Worm (Caenorhabditis elegans) whole organism, L4 larva: Measurements from ENCODE around the gene K01A12.4.
A peak's percentile ranks its signal among the peaks of the same experiment; 100 is the strongest.

Source experiments
- F37D6.2 ChIP-seq: sonication (generic microtip); optimal IDR thresholded peaks from 2 replicates; lab custom pipeline; 2016; ENCODE audit warnings: mild to moderate bottlenecking, missing genetic modification characterization, missing compliant biosample characterization
- F49E8.2 ChIP-seq: sonication (generic microtip); optimal IDR thresholded peaks from 2 replicates; lab custom pipeline; 2016; ENCODE audit warnings: missing compliant biosample characterization, mild to moderate bottlenecking, missing genetic modification characterization, borderline replicate concordance
- Y5F2A.4 ChIP-seq: fragments of 200-800 bp; sonication (Bioruptor generic); optimal IDR thresholded peaks from 2 replicates; lab custom pipeline; 2018; ENCODE audit warnings: mild to moderate bottlenecking, missing genetic modification characterization, missing compliant biosample characterization
- ZK337.2 ChIP-seq: fragments of 200-800 bp; sonication (Bioruptor generic); IDR thresholded peaks from 2 replicates; pipeline ENCODE4 v1.3.6; 2022; ENCODE audit warnings: missing genetic modification reagents, missing genetic modification characterization, missing compliant biosample characterization
- aha-1 ChIP-seq: fragments of 150-350 bp; peaks from one replicate; lab custom pipeline; 2014; ENCODE audit warnings: missing biosample characterization, missing genetic modification characterization
- aly-2 ChIP-seq: sonication (generic microtip); optimal IDR thresholded peaks from 2 replicates; lab custom pipeline; 2018; ENCODE audit warnings: missing biosample characterization, missing genetic modification characterization
- arid-1 ChIP-seq: fragments of 200-800 bp; sonication (Bioruptor generic); conservative IDR thresholded peaks from 2 replicates; pipeline ENCODE4 v1.3.6; 2022; ENCODE audit warnings: missing genetic modification reagents, missing genetic modification characterization, missing compliant biosample characterization
- attf-4 ChIP-seq: sonication (generic microtip); optimal IDR thresholded peaks from 3 replicates; lab custom pipeline; 2017; ENCODE audit warnings: missing biosample characterization, missing genetic modification characterization
- ceh-44 ChIP-seq: fragments of 200-800 bp; sonication (Bioruptor generic); IDR thresholded peaks from 2 replicates; pipeline ENCODE4 v1.3.6; 2022; ENCODE audit warnings: missing genetic modification reagents, missing genetic modification characterization, missing compliant biosample characterization
- daf-16 ChIP-seq, 3 experiments: sonication (generic microtip); optimal IDR thresholded peaks; 2 replicates each; lab custom pipeline; 2016 to 2017; ENCODE audit warnings: missing genetic modification characterization in 3 of 3, missing genetic modification reagents in 3 of 3, mild to moderate bottlenecking in 2 of 3, missing compliant biosample characterization in 2 of 3, missing biosample characterization in 1 of 3, moderate library complexity in 1 of 3
- daf-19 ChIP-seq: fragments of 200-800 bp; sonication (Bioruptor generic); conservative IDR thresholded peaks from 2 replicates; pipeline ENCODE4 v1.3.6; 2022; ENCODE audit warnings: missing genetic modification characterization, missing compliant biosample characterization
- dmd-6 ChIP-seq: fragments of 200-800 bp; sonication (Bioruptor generic); IDR thresholded peaks from 2 replicates; pipeline ENCODE4 v1.3.6; 2022; ENCODE audit warnings: missing genetic modification reagents, missing genetic modification characterization, missing compliant biosample characterization
- dpl-1 ChIP-seq: fragments of 150-350 bp; optimal IDR thresholded peaks from 2 replicates; lab custom pipeline; 2014; ENCODE audit warnings: missing biosample characterization, missing genetic modification reagents, missing genetic modification characterization
- dve-1 ChIP-seq: sonication (generic microtip); optimal IDR thresholded peaks from 2 replicates; lab custom pipeline; 2017; ENCODE audit warnings: antibody characterized with exemption, mild to moderate bottlenecking, missing genetic modification characterization, missing compliant biosample characterization; ENCODE audit not compliant: insufficient read depth
- egl-27 ChIP-seq: sonication (generic microtip); optimal IDR thresholded peaks from 3 replicates; lab custom pipeline; 2017; ENCODE audit warnings: missing biosample characterization, missing genetic modification reagents, missing genetic modification characterization
- fkh-10 ChIP-seq: fragments of 150-350 bp; optimal IDR thresholded peaks from 2 replicates; lab custom pipeline; 2014; ENCODE audit warnings: missing biosample characterization, missing genetic modification reagents, missing genetic modification characterization
- fos-1 ChIP-seq: fragments of 150-350 bp; optimal IDR thresholded peaks from 2 replicates; lab custom pipeline; 2014; ENCODE audit warnings: missing biosample characterization, missing genetic modification characterization
- gei-8 ChIP-seq: fragments of 200-800 bp; sonication (Bioruptor generic); optimal IDR thresholded peaks from 2 replicates; lab custom pipeline; 2018; ENCODE audit warnings: mild to moderate bottlenecking, missing genetic modification characterization, missing compliant biosample characterization
- hif-1 ChIP-seq, 2 experiments: sonication (generic microtip); optimal IDR thresholded peaks; 2 replicates each; lab custom pipeline; 2016 to 2017; ENCODE audit warnings: missing compliant biosample characterization in 2 of 2, missing genetic modification characterization in 2 of 2, missing genetic modification reagents in 2 of 2, missing genotype in 2 of 2, mild to moderate bottlenecking in 1 of 2
- hlh-11 ChIP-seq: fragments of 200-800 bp; sonication (Bioruptor generic); optimal IDR thresholded peaks from 2 replicates; lab custom pipeline; 2018; ENCODE audit warnings: mild to moderate bottlenecking, missing genetic modification characterization, missing compliant biosample characterization
- hlh-30 ChIP-seq: sonication (generic microtip); optimal IDR thresholded peaks from 2 replicates; lab custom pipeline; 2017; ENCODE audit warnings: antibody characterized with exemption, mild to moderate bottlenecking, missing genetic modification characterization, missing compliant biosample characterization; ENCODE audit not compliant: insufficient read depth
- hmg-1.1 ChIP-seq: fragments of 200-800 bp; sonication (Bioruptor generic); IDR thresholded peaks from 2 replicates; pipeline ENCODE4 v1.3.6; 2022; ENCODE audit warnings: missing genetic modification reagents, missing genetic modification characterization, missing compliant biosample characterization
- lim-7 ChIP-seq: fragments of 200-800 bp; sonication (Bioruptor generic); IDR thresholded peaks from 2 replicates; pipeline ENCODE4 v1.3.6; 2022; ENCODE audit warnings: missing genetic modification characterization, missing compliant biosample characterization
- lin-1 ChIP-seq: fragments of 200-800 bp; sonication (Bioruptor generic); IDR thresholded peaks from 2 replicates; pipeline ENCODE4 v1.3.6; 2022; ENCODE audit warnings: missing genetic modification reagents, missing genetic modification characterization, missing compliant biosample characterization
- lin-15B ChIP-seq: fragments of 150-350 bp; sonication (generic microtip); optimal IDR thresholded peaks from 3 replicates; lab custom pipeline; 2014; ENCODE audit warnings: missing biosample characterization, missing genetic modification characterization
- lin-39 ChIP-seq: fragments of 150-350 bp; optimal IDR thresholded peaks from 2 replicates; lab custom pipeline; 2014; ENCODE audit warnings: missing biosample characterization, missing genetic modification reagents, missing genetic modification characterization
- lsy-2 ChIP-seq, 2 experiments: fragments of 150-350 bp in 1 of 2; sonication (generic microtip) in 1 of 2; optimal IDR thresholded peaks; 2 replicates each; lab custom pipeline; 2014 to 2017; ENCODE audit warnings: missing biosample characterization in 2 of 2, missing genetic modification characterization in 2 of 2
- mdt-29 ChIP-seq: fragments of 200-800 bp; sonication (Bioruptor generic); IDR thresholded peaks from 2 replicates; pipeline ENCODE4 v1.3.6; 2022; ENCODE audit warnings: missing genetic modification reagents, missing genetic modification characterization, missing compliant biosample characterization
- mep-1 ChIP-seq: fragments of 150-350 bp; sonication (generic microtip); optimal IDR thresholded peaks from 3 replicates; lab custom pipeline; 2014; ENCODE audit warnings: missing biosample characterization, missing genetic modification characterization
- mes-2 ChIP-seq: sonication (generic microtip); optimal IDR thresholded peaks from 2 replicates; lab custom pipeline; 2016; ENCODE audit warnings: missing genotype, mild to moderate bottlenecking, missing genetic modification characterization, missing compliant biosample characterization; ENCODE audit not compliant: poor library complexity, severe bottlenecking
- mxl-2 ChIP-seq: fragments of 200-800 bp; sonication (Bioruptor generic); conservative IDR thresholded peaks from 2 replicates; pipeline ENCODE4 v1.3.6; 2022; ENCODE audit warnings: missing genetic modification reagents, missing genetic modification characterization, missing compliant biosample characterization
- mxl-3 ChIP-seq: fragments of 200-800 bp; sonication (Bioruptor generic); optimal IDR thresholded peaks from 2 replicates; lab custom pipeline; 2018; ENCODE audit warnings: mild to moderate bottlenecking, missing genetic modification characterization, missing compliant biosample characterization
- nhr-102 ChIP-seq: sonication (generic microtip); optimal IDR thresholded peaks from 2 replicates; lab custom pipeline; 2016; ENCODE audit warnings: mild to moderate bottlenecking, missing genetic modification characterization, moderate library complexity, missing compliant biosample characterization
- nhr-11 ChIP-seq: fragments of 150-350 bp; optimal IDR thresholded peaks from 2 replicates; lab custom pipeline; 2014; ENCODE audit warnings: missing biosample characterization, missing genetic modification characterization
- nhr-28 ChIP-seq: fragments of 150-350 bp; optimal IDR thresholded peaks from 2 replicates; lab custom pipeline; 2014; ENCODE audit warnings: missing biosample characterization, missing genetic modification characterization
- nhr-6 ChIP-seq: fragments of 150-350 bp; optimal IDR thresholded peaks from 2 replicates; lab custom pipeline; 2014; ENCODE audit warnings: missing biosample characterization, missing genetic modification characterization
- pha-4 ChIP-seq, 2 experiments: fragments of 150-350 bp in 1 of 2; fragments of 200-800 bp in 1 of 2; sonication (Bioruptor generic) in 1 of 2; IDR thresholded peaks in 1 of 2; optimal IDR thresholded peaks in 1 of 2; 2 replicates each; pipeline versions ENCODE4 v1.3.6 to Lab custom; 2014 to 2022; ENCODE audit warnings: missing genetic modification characterization in 2 of 2, missing genetic modification reagents in 2 of 2, missing biosample characterization in 1 of 2, missing compliant biosample characterization in 1 of 2
- php-3 ChIP-seq: fragments of 200-800 bp; sonication (Bioruptor generic); IDR thresholded peaks from 2 replicates; pipeline ENCODE4 v1.3.6; 2022; ENCODE audit warnings: missing genetic modification reagents, missing genetic modification characterization, missing compliant biosample characterization
- pqm-1 ChIP-seq: sonication (generic microtip); optimal IDR thresholded peaks from 2 replicates; lab custom pipeline; 2017; ENCODE audit warnings: missing biosample characterization, missing genetic modification characterization
- set-16 ChIP-seq: fragments of 200-800 bp; sonication (Bioruptor generic); IDR thresholded peaks from 2 replicates; pipeline ENCODE4 v1.3.6; 2022; ENCODE audit warnings: missing genetic modification reagents, missing genetic modification characterization, missing compliant biosample characterization
- skn-1 ChIP-seq: fragments of 150-350 bp; optimal IDR thresholded peaks from 2 replicates; lab custom pipeline; 2014; ENCODE audit warnings: missing biosample characterization, missing genetic modification characterization
- snpc-4 ChIP-seq: fragments of 150-350 bp; optimal IDR thresholded peaks from 2 replicates; lab custom pipeline; 2014; ENCODE audit warnings: missing biosample characterization, missing genetic modification characterization
- spr-1 ChIP-seq: sonication (generic microtip); optimal IDR thresholded peaks from 2 replicates; lab custom pipeline; 2016; ENCODE audit warnings: mild to moderate bottlenecking, missing genetic modification characterization, missing compliant biosample characterization
- unc-39 ChIP-seq: sonication (generic microtip); optimal IDR thresholded peaks from 2 replicates; lab custom pipeline; 2017; ENCODE audit warnings: missing biosample characterization, missing genetic modification characterization
- zip-11 ChIP-seq: fragments of 200-800 bp; sonication (Bioruptor generic); IDR thresholded peaks from 2 replicates; pipeline ENCODE4 v1.3.6; 2022; ENCODE audit warnings: missing genetic modification characterization, missing compliant biosample characterization
- ztf-7 ChIP-seq: fragments of 150-350 bp; optimal IDR thresholded peaks from 2 replicates; lab custom pipeline; 2014; ENCODE audit warnings: missing biosample characterization, missing genetic modification characterization

The K01A12.4 gene

DNA sequence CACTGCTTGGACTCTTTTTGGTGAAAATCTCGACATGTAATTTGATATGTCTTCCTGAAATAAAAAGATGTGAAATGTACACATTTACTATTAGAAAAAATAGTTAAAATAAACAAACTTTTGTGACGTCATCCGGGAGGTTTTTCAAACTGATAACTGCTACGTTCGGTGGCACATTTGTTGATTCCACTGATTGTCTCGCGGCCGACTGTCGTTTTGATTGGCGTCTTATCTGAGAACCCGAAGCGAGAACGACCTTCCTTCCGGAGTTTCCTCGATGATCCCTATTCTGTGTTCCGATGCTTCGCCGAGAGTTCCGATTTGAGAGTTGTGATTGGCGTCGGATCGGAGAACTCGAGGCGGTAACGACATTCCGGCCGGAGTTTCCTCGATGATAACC lies 6.5 kb upstream of the K01A12.4 start (continued):
- TF ChIP-seq mep-1 (no peak), pqm-1 (tag; lab: Kevin White, UChicago) (peak; percentile 57), nhr-102 (tag; lab: Kevin White, UChicago) (peak; percentile 43), hlh-30 (tag; lab: Kevin White, UChicago) (no peak), arid-1 (GFP tag; lab: Robert Waterston, UW) (no peak), skn-1 (tag; lab: Kevin White, UChicago) (no peak), snpc-4 (tag; lab: Kevin White, UChicago) (no peak), F37D6.2 (tag; lab: Kevin White, UChicago) (no peak), mxl-2 (GFP tag; lab: Robert Waterston, UW) (no peak), set-16 (GFP tag; lab: Robert Waterston, UW) (peak; percentile 32; the same call in 1 of the 2 replicates), F49E8.2 (tag; lab: Kevin White, UChicago) (no peak), gei-8 (GFP tag; lab: Kevin White, UChicago) (no peak), ZK337.2 (no peak), php-3 (0 out of 2 replicates have a peak, but pooled peaks have one; percentile 28), lin-39 (tag; lab: Kevin White, UChicago) (no peak), egl-27 (tag; lab: Kevin White, UChicago) (no peak), Y5F2A.4 (no peak), ztf-7 (no peak), ceh-44 (GFP tag; lab: Robert Waterston, UW) (no peak), mdt-29 (GFP tag; lab: Robert Waterston, UW) (peak; percentile 60; the same call in 1 of the 2 replicates), nhr-11 (tag; lab: Kevin White, UChicago) (no peak), daf-19 (GFP tag; lab: Robert Waterston, UW) (no peak), lin-1 (peak; percentile 80), daf-16 (GFP tag; optimal IDR thresholded peaks at IDR 0.05; lab: Kevin White, UChicago) (peak in 1 of 2 experiments; percentile 67), daf-16 (tag; optimal IDR thresholded peaks at IDR 0.05; lab: Kevin White, UChicago) (peak; percentile 80), fkh-10 (GFP tag; lab: Kevin White, UChicago) (no peak), lin-15B (tag; lab: Kevin White, UChicago) (no peak), unc-39 (no peak), fos-1 (tag; lab: Kevin White, UChicago) (no peak), aly-2 (tag; lab: Kevin White, UChicago) (no peak), aha-1 (tag; lab: Kevin White, UChicago) (peak; percentile 89)

DNA sequence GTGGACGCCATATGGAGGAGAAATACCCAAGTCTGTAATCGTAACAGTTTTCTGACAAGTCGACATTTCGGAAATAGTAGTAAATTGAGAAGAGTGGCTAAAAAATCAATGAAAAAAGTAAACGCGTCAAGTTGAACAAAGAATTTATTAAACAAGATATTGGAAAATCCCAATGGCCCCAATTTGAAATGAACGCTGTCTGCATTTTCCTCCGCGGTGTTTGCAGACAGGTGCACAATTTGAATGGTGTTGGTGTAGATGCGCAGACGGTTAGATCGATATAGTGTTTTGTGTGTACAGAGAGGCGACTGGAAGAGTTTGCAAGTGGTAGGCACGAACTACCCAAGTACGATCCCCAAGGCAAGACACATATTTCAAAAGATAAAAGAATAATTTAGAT lies 5.7 kb upstream of the K01A12.4 start, which contains the start of the genes H35N09.2 and H35N09.1:
Gene H35N09.2 (minus strand): TSS at position 54 of the 400 bp plus-strand sequence.
Gene H35N09.1 (plus strand): TSS at position 335 of the 400 bp plus-strand sequence.
- TF ChIP-seq mxl-3 (GFP tag; lab: Kevin White, UChicago) (no peak), nhr-28 (tag; lab: Kevin White, UChicago) (peak; percentile 41), nhr-6 (tag; lab: Kevin White, UChicago) (peak; percentile 34), lsy-2 (tag; optimal IDR thresholded peaks at IDR 0.05; lab: Kevin White, UChicago) (peak in 1 of 2 experiments; percentile 55), zip-11 (no peak), hlh-11 (peak; percentile 48), pha-4 (GFP tag; IDR thresholded peaks at IDR 0.05; lab: Robert Waterston, UW) (no peak), pha-4 (tag; optimal IDR thresholded peaks at IDR 0.05; lab: Kevin White, UChicago) (peak; percentile 85), dpl-1 (peak; percentile 52), dve-1 (tag; lab: Kevin White, UChicago) (peak; percentile 63), daf-16 (GFP tag; optimal IDR thresholded peaks at IDR 0.05; lab: Kevin White, UChicago) (no peak), daf-16 (tag; optimal IDR thresholded peaks at IDR 0.05; lab: Kevin White, UChicago) (peak; percentile 83), aly-2 (tag; lab: Kevin White, UChicago) (no peak), spr-1 (tag; lab: Kevin White, UChicago) (no peak), hmg-1.1 (GFP tag; lab: Robert Waterston, UW) (peak; percentile 50; the same call in 1 of the 2 replicates), set-16 (GFP tag; lab: Robert Waterston, UW) (no peak), hif-1 (tag; optimal IDR thresholded peaks at IDR 0.05; lab: Kevin White, UChicago) (peak in 1 of 2 experiments; percentile 12), dmd-6 (GFP tag; lab: Robert Waterston, UW) (peak; percentile 39; the same call in 1 of the 2 replicates), mep-1 (peak; percentile 60), lim-7 (GFP tag; lab: Robert Waterston, UW) (no peak), mes-2 (tag; lab: Kevin White, UChicago) (peak; percentile 71), attf-4 (tag; lab: Kevin White, UChicago) (no peak)
